Fruit fly (Drosophila melanogaster): ENCODE results near the gene Traf4.

DNA sequence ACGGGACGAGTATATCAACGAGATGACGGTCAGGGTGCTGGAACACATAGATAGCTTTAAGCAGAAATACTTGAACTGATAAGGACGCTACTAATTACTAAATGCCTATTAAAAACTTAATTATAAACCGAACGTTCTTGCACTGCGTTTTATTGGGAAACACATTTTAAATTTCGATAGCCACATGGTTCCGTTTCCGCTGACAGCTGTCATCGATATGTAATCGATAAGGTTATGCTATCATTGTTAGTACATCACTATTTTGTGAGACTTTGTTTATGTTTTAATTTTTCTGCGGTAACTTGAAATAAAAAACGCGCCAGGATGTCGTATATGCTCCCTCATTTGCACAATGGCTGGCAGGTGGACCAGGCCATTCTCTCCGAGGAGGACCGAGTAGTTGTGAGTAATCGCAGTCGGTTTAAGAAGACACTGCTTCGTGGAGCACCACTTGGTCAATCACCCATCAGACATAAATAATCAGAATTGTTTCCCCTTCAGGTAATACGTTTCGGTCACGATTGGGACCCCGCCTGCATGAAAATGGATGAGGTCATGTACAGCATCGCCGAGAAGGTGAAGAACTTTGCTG is 41.4 kb downstream of the Traf4 start, which contains the start of gene Dim1:
- TF ChIP-seq CG17806 (tag; optimal IDR thresholded peaks at IDR 0.05), result no peak
- no peak for TF ChIP-seq CG10348 (GFP tag; IDR thresholded peaks at IDR 0.05)
- TF ChIP-seq EcR (GFP tag; optimal IDR thresholded peaks at IDR 0.05), result no peak
- no peak for TF ChIP-seq Ets98B (GFP tag; IDR thresholded peaks at IDR 0.05)
- no peak for TF ChIP-seq Pif1B (GFP tag; optimal IDR thresholded peaks at IDR 0.05)
- no peak for TF ChIP-seq CG15710 (tag; optimal IDR thresholded peaks at IDR 0.05)
- no peak for TF ChIP-seq CG9948 (tag; optimal IDR thresholded peaks at IDR 0.05)
- TF ChIP-seq D1 (tag; optimal IDR thresholded peaks at IDR 0.05), result no peak
- TF ChIP-seq rn (GFP tag; IDR thresholded peaks at IDR 0.05), result no peak
- no peak for TF ChIP-seq gl (tag; optimal IDR thresholded peaks at IDR 0.05)
- no peak for TF ChIP-seq CG8159 (tag; optimal IDR thresholded peaks at IDR 0.05)
